Worm (Caenorhabditis elegans): ENCODE data around the gene F53F8.3.

DNA sequence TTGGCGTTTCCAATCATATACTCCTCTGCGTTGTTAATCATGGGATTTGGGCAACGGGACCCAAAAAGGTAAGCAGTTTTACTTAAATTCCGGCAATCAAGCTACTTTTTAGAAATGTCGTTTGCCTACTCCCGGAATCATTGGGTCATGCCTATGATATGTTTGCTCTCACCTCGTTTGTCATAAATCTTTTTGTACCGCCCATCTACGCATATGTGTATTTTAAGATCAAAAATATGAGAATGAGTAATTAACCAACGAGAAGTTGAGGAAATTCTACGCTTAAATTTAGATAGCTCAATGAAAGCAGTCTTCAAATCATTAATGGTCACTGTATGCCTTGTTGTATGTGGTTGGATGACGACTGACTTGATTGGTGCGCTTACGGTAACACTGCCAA, 7.0 kb downstream of the F53F8.3 start:
- TF ChIP-seq lin-15B (tag; optimal IDR thresholded peaks at IDR 0.05), result no peak
- TF ChIP-seq aly-2 (tag; optimal IDR thresholded peaks at IDR 0.05), result no peak
- no peak for TF ChIP-seq fkh-10 (GFP tag; optimal IDR thresholded peaks at IDR 0.05)
- TF ChIP-seq nhr-77 (tag; optimal IDR thresholded peaks at IDR 0.05), result no peak
- no peak for TF ChIP-seq lin-1 (GFP tag; IDR thresholded peaks at IDR 0.05)
- no peak for TF ChIP-seq ama-1 (optimal IDR thresholded peaks at IDR 0.05)
- no peak for TF ChIP-seq pha-4 (GFP tag; IDR thresholded peaks at IDR 0.05)
- TF ChIP-seq pha-4 (tag; optimal IDR thresholded peaks at IDR 0.05), result no peak
- no peak for TF ChIP-seq ces-1 (GFP tag; optimal IDR thresholded peaks at IDR 0.05)
- no peak for TF ChIP-seq fos-1 (tag; optimal IDR thresholded peaks at IDR 0.05)
- TF ChIP-seq daf-19 (GFP tag; conservative IDR thresholded peaks at IDR 0.05), result no peak
- no peak for TF ChIP-seq dpl-1 (GFP tag; optimal IDR thresholded peaks at IDR 0.05)

Data from whole organism, L4 larva.